Worm (Caenorhabditis elegans): Measurements from ENCODE around the gene panl-2.
A peak's percentile ranks its signal among the peaks of the same experiment; 100 is the strongest.

panl-2 gene

ce11 chrIII:6969781-6970342 lies 1.9 kb upstream of the panl-2 start (continued):
- TF ChIP-seq mxl-1 (tag; optimal IDR thresholded peaks at IDR 0.05) (no peak), ama-1 (optimal IDR thresholded peaks at IDR 0.05) (no peak), ama-1 (GFP tag; optimal IDR thresholded peaks at IDR 0.05) (peak in 1 of 2 experiments; percentile 84), Y95B8A.8 (GFP tag; IDR thresholded peaks at IDR 0.05) (peak; percentile 79), lin-54 (GFP tag; optimal IDR thresholded peaks at IDR 0.05) (peak; percentile 80), F39B2.1 (GFP tag; IDR thresholded peaks at IDR 0.05) (peak; percentile 76), ceh-79 (tag; optimal IDR thresholded peaks at IDR 0.05) (peak; percentile 32), attf-6 (GFP tag; IDR thresholded peaks at IDR 0.05) (peak; percentile 84), mcd-1 (GFP tag; IDR thresholded peaks at IDR 0.05) (peak; percentile 43; the same call in 1 of the 2 replicates), lin-26 (GFP tag; IDR thresholded peaks at IDR 0.05) (peak; percentile 81; the same call in 1 of the 2 replicates), B0019.2 (GFP tag; conservative IDR thresholded peaks at IDR 0.05) (no peak), pbrm-1 (GFP tag; IDR thresholded peaks at IDR 0.05) (no peak), dpff-1 (tag; optimal IDR thresholded peaks at IDR 0.05) (no peak), repo-1 (tag; optimal IDR thresholded peaks at IDR 0.05) (peak; percentile 85), snpc-4 (GFP tag; optimal IDR thresholded peaks at IDR 0.05) (peak; percentile 64), snpc-4 (tag; optimal IDR thresholded peaks at IDR 0.05) (peak in 3 of 4 experiments; percentile 57 to 76 (median 74)), F33H1.4 (GFP tag; IDR thresholded peaks at IDR 0.05) (peak; percentile 66), ceh-40 (GFP tag; IDR thresholded peaks at IDR 0.05) (no peak), ets-4 (GFP tag; optimal IDR thresholded peaks at IDR 0.05) (no peak), ztf-28 (GFP tag; IDR thresholded peaks at IDR 0.05) (no peak), F52B5.7 (tag; optimal IDR thresholded peaks at IDR 0.05) (peak; percentile 14), attf-5 (GFP tag; optimal IDR thresholded peaks at IDR 0.05) (no peak), madf-3 (GFP tag; IDR thresholded peaks at IDR 0.05) (peak; percentile 82), K11D2.4 (GFP tag; IDR thresholded peaks at IDR 0.05) (no peak), die-1 (tag; optimal IDR thresholded peaks at IDR 0.05) (peak; percentile 26), F37B4.10 (GFP tag; IDR thresholded peaks at IDR 0.05) (no peak), ceh-100 (GFP tag; IDR thresholded peaks at IDR 0.05) (peak; percentile 12; the same call in 1 of the 2 replicates), ztf-3 (GFP tag; optimal IDR thresholded peaks at IDR 0.05) (no peak), dox-1 (GFP tag; IDR thresholded peaks at IDR 0.05) (peak; percentile 52), B0261.1 (tag; optimal IDR thresholded peaks at IDR 0.05) (no peak), unc-62 (GFP tag; optimal IDR thresholded peaks at IDR 0.05) (no peak), hmg-20 (GFP tag; IDR thresholded peaks at IDR 0.05) (peak; percentile 55; the same call in 1 of the 2 replicates), sea-2 (GFP tag; IDR thresholded peaks at IDR 0.05) (no peak), C17E4.6 (GFP tag; IDR thresholded peaks at IDR 0.05) (no peak; the same call in 1 of the 2 replicates), lag-1 (GFP tag; IDR thresholded peaks at IDR 0.05) (no peak), egl-44 (GFP tag; IDR thresholded peaks at IDR 0.05) (no peak), egl-18 (GFP tag; IDR thresholded peaks at IDR 0.05) (no peak), ceh-58 (GFP tag; IDR thresholded peaks at IDR 0.05) (no peak), let-526 (GFP tag; IDR thresholded peaks at IDR 0.05) (no peak), snpc-1.3 (tag; optimal IDR thresholded peaks at IDR 0.05; ENCODE audit: insufficient read depth) (peak; percentile 92), him-1 (tag; optimal IDR thresholded peaks at IDR 0.05) (peak; percentile 92), F10E7.11 (tag; optimal IDR thresholded peaks at IDR 0.05) (no peak), ztf-26 (tag; optimal IDR thresholded peaks at IDR 0.05) (no peak), hsf-1 (GFP tag; IDR thresholded peaks at IDR 0.05) (peak; percentile 82), madf-10 (tag; optimal IDR thresholded peaks at IDR 0.05) (no peak), F23B12.7 (tag; optimal IDR thresholded peaks at IDR 0.05; ENCODE audit: insufficient read depth) (no peak), K12H6.12 (tag; optimal IDR thresholded peaks at IDR 0.05) (no peak), lin-35 (GFP tag; optimal IDR thresholded peaks at IDR 0.05) (peak in 2 of 3 experiments; percentile 48 to 59), Y53F4B.3 (GFP tag; IDR thresholded peaks at IDR 0.05) (0 out of 2 replicates have a peak, but pooled peaks have one; percentile 18)

Measured in whole organism, young adult.